Worm (Caenorhabditis elegans): ENCODE data around the gene nstp-1.

- no peak for TF ChIP-seq Y95B8A.8 (GFP tag; IDR thresholded peaks at IDR 0.05)
- TF ChIP-seq ztf-26 (tag; optimal IDR thresholded peaks at IDR 0.05) = no peak
- no peak for TF ChIP-seq hrde-1 (tag; optimal IDR thresholded peaks at IDR 0.05; ENCODE audit: borderline replicate concordance)
- TF ChIP-seq bed-1 (GFP tag; IDR thresholded peaks at IDR 0.05) = no peak
- TF ChIP-seq ama-1 (optimal IDR thresholded peaks at IDR 0.05) = no peak
- TF ChIP-seq ama-1 (GFP tag; optimal IDR thresholded peaks at IDR 0.05) = no peak
- no peak for TF ChIP-seq D2030.7 (GFP tag; IDR thresholded peaks at IDR 0.05)
- TF ChIP-seq B0019.2 (GFP tag; conservative IDR thresholded peaks at IDR 0.05) = no peak
- TF ChIP-seq snpc-4 (GFP tag; optimal IDR thresholded peaks at IDR 0.05) = no peak
- TF ChIP-seq snpc-4 (tag; optimal IDR thresholded peaks at IDR 0.05) = no peak
- TF ChIP-seq F10E7.11 (tag; optimal IDR thresholded peaks at IDR 0.05) = no peak
- no peak for TF ChIP-seq mel-28 (tag; optimal IDR thresholded peaks at IDR 0.05; ENCODE audit: borderline replicate concordance)
- TF ChIP-seq nhr-90 (tag; optimal IDR thresholded peaks at IDR 0.05) = no peak
Measured at ce11 chrIV:9021245-9021779, 36.6 kb downstream of the nstp-1 start.

All from whole organism, young adult.